Fruit fly (Drosophila melanogaster) whole organism, prepupa: Measurements from ENCODE around the gene spen.

ENCODE experiments used
- Blimp-1 ChIP-seq: fragments of 200-800 bp; sonication (Bioruptor generic); optimal IDR thresholded peaks from 3 replicates; lab custom pipeline; 2017; ENCODE audit warnings: missing biosample characterization, missing genetic modification characterization, mild to moderate bottlenecking, moderate library complexity, missing genetic modification reagents
- CG10631 ChIP-seq: fragments of 200-800 bp; sonication (Bioruptor generic); optimal IDR thresholded peaks from 2 replicates; lab custom pipeline; 2016; ENCODE audit warnings: missing biosample characterization, missing genetic modification characterization
- CG10669 ChIP-seq: fragments of 200-800 bp; sonication (Bioruptor generic); optimal IDR thresholded peaks from 3 replicates; lab custom pipeline; 2018; ENCODE audit warnings: missing biosample characterization, mild to moderate bottlenecking, missing genetic modification characterization, moderate library complexity
- CG11294 ChIP-seq: fragments of 200-800 bp; sonication (Bioruptor generic); IDR thresholded peaks from 2 replicates; pipeline ENCODE4 v1.3.6; 2022; ENCODE audit warnings: missing biosample characterization, missing genetic modification characterization
- CG11902 ChIP-seq: fragments of 200-800 bp; sonication (Bioruptor generic); optimal IDR thresholded peaks from 3 replicates; lab custom pipeline; 2016; ENCODE audit warnings: missing biosample characterization, missing genetic modification characterization
- CG15336 ChIP-seq: fragments of 200-800 bp; sonication (Bioruptor generic); IDR thresholded peaks from 2 replicates; pipeline ENCODE4 v1.3.6; 2022; ENCODE audit warnings: missing biosample characterization, missing genetic modification characterization
- CG1621 ChIP-seq: fragments of 200-800 bp; sonication (Bioruptor generic); optimal IDR thresholded peaks from 3 replicates; lab custom pipeline; 2018; ENCODE audit warnings: missing biosample characterization, mild to moderate bottlenecking, missing genetic modification characterization
- CG16779 ChIP-seq: fragments of 200-800 bp; sonication (Bioruptor generic); optimal IDR thresholded peaks from 3 replicates; lab custom pipeline; 2017; ENCODE audit warnings: missing biosample characterization, mild to moderate bottlenecking, missing genetic modification characterization
- CG3032 ChIP-seq: fragments of 200-800 bp; optimal IDR thresholded peaks from 2 replicates; lab custom pipeline; 2019; ENCODE audit warnings: missing biosample characterization, mild to moderate bottlenecking, missing genetic modification characterization, moderate library complexity
- CG31627 ChIP-seq: fragments of 200-800 bp; sonication (Bioruptor generic); optimal IDR thresholded peaks from 3 replicates; lab custom pipeline; 2016; ENCODE audit warnings: missing biosample characterization, missing genetic modification characterization
- CG34406 ChIP-seq: fragments of 200-800 bp; sonication (Bioruptor generic); optimal IDR thresholded peaks from 3 replicates; lab custom pipeline; 2016; ENCODE audit warnings: missing biosample characterization, missing genetic modification characterization
- CG3919 ChIP-seq: fragments of 200-800 bp; sonication (Bioruptor generic); optimal IDR thresholded peaks from 3 replicates; lab custom pipeline; 2016; ENCODE audit warnings: missing biosample characterization, missing genetic modification characterization
- CG6163 ChIP-seq: fragments of 200-800 bp; sonication (Bioruptor generic); IDR thresholded peaks from 3 replicates; pipeline ENCODE4 v1.3.6; 2022; ENCODE audit warnings: missing biosample characterization, missing genetic modification characterization
- CG6276 ChIP-seq: fragments of 200-800 bp; sonication (Bioruptor generic); optimal IDR thresholded peaks from 2 replicates; lab custom pipeline; 2017; ENCODE audit warnings: missing biosample characterization, mild to moderate bottlenecking, missing genetic modification characterization
- CG6808 ChIP-seq: fragments of 200-800 bp; sonication (Bioruptor generic); optimal IDR thresholded peaks from 3 replicates; lab custom pipeline; 2017; ENCODE audit warnings: missing biosample characterization, missing genetic modification characterization, mild to moderate bottlenecking, moderate library complexity, missing genetic modification reagents
- CG6854 ChIP-seq: fragments of 200-800 bp; sonication (Bioruptor generic); optimal IDR thresholded peaks from 2 replicates; lab custom pipeline; 2017; ENCODE audit warnings: missing biosample characterization, mild to moderate bottlenecking, missing genetic modification characterization
- CG7368 ChIP-seq: fragments of 200-800 bp; sonication (Bioruptor generic); optimal IDR thresholded peaks from 3 replicates; lab custom pipeline; 2016; ENCODE audit warnings: missing biosample characterization, missing genetic modification characterization
- CG8119 ChIP-seq: fragments of 200-800 bp; sonication (Bioruptor generic); IDR thresholded peaks from 3 replicates; pipeline ENCODE4 v1.3.6; 2022; ENCODE audit warnings: missing biosample characterization, missing genetic modification characterization
- CG8632 ChIP-seq: fragments of 200-800 bp; sonication (Bioruptor generic); optimal IDR thresholded peaks from 3 replicates; lab custom pipeline; 2016; ENCODE audit warnings: missing biosample characterization, missing genetic modification characterization
- CG9139 ChIP-seq: fragments of 200-800 bp; sonication (Bioruptor generic); optimal IDR thresholded peaks from 3 replicates; lab custom pipeline; 2017; ENCODE audit warnings: missing biosample characterization, mild to moderate bottlenecking, missing genetic modification characterization
- Eip75B ChIP-seq: fragments of 200-800 bp; sonication (Bioruptor generic); optimal IDR thresholded peaks from 3 replicates; lab custom pipeline; 2016; ENCODE audit warnings: missing biosample characterization, missing genetic modification characterization
- Eip78C ChIP-seq: fragments of 200-800 bp; sonication (Bioruptor generic); peaks from one replicate; lab custom pipeline; 2016; ENCODE audit warnings: missing biosample characterization, missing genetic modification characterization
- Eip93F ChIP-seq: fragments of 200-800 bp; sonication (Bioruptor generic); optimal IDR thresholded peaks from 2 replicates; lab custom pipeline; 2016; ENCODE audit warnings: missing biosample characterization, mild to moderate bottlenecking, missing genetic modification characterization
- Ets21C ChIP-seq: fragments of 200-800 bp; sonication (Bioruptor generic); optimal IDR thresholded peaks from 3 replicates; lab custom pipeline; 2016; ENCODE audit warnings: missing biosample characterization, missing genetic modification characterization
- Ets96B ChIP-seq: fragments of 200-800 bp; optimal IDR thresholded peaks from 2 replicates; lab custom pipeline; 2019; ENCODE audit warnings: missing biosample characterization, mild to moderate bottlenecking, missing genetic modification characterization, moderate library complexity
- Gug ChIP-seq: fragments of 200-800 bp; sonication (Bioruptor generic); IDR thresholded peaks from 2 replicates; pipeline ENCODE4 v1.3.6; 2022; ENCODE audit warnings: missing biosample characterization, missing genetic modification characterization
- Hr38 ChIP-seq: sonication (Bioruptor generic); optimal IDR thresholded peaks from 2 replicates; lab custom pipeline; 2016; ENCODE audit warnings: missing biosample characterization, missing genetic modification characterization
- Hr39 ChIP-seq: fragments of 200-800 bp; sonication (Bioruptor generic); optimal IDR thresholded peaks from 2 replicates; lab custom pipeline; 2016; ENCODE audit warnings: missing biosample characterization, missing genetic modification characterization
- Hr4 ChIP-seq: fragments of 200-800 bp; sonication (Bioruptor generic); optimal IDR thresholded peaks from 3 replicates; lab custom pipeline; 2016; ENCODE audit warnings: missing biosample characterization, missing genetic modification characterization
- Lpt ChIP-seq: fragments of 200-800 bp; sonication (Bioruptor generic); optimal IDR thresholded peaks from 3 replicates; lab custom pipeline; 2016; ENCODE audit warnings: missing biosample characterization, missing genetic modification characterization
- Met ChIP-seq: fragments of 200-800 bp; sonication (Bioruptor generic); optimal IDR thresholded peaks from 3 replicates; lab custom pipeline; 2016; ENCODE audit warnings: missing biosample characterization, missing genetic modification characterization
- OdsH ChIP-seq: fragments of 200-800 bp; sonication (Bioruptor generic); optimal IDR thresholded peaks from 3 replicates; lab custom pipeline; 2016; ENCODE audit warnings: missing biosample characterization, missing genetic modification characterization
- Smox ChIP-seq: fragments of 200-800 bp; sonication (Bioruptor generic); optimal IDR thresholded peaks from 3 replicates; lab custom pipeline; 2016; ENCODE audit warnings: missing biosample characterization, missing genetic modification characterization
- Sox102F ChIP-seq: fragments of 200-800 bp; sonication (Bioruptor generic); optimal IDR thresholded peaks from 2 replicates; lab custom pipeline; 2016; ENCODE audit warnings: missing biosample characterization, mild to moderate bottlenecking, missing genetic modification characterization
- Sox14 ChIP-seq: fragments of 200-800 bp; sonication (Bioruptor generic); optimal IDR thresholded peaks from 3 replicates; lab custom pipeline; 2016; ENCODE audit warnings: missing biosample characterization, missing genetic modification characterization
- Sox15 ChIP-seq: fragments of 200-800 bp; sonication (Bioruptor generic); optimal IDR thresholded peaks from 3 replicates; lab custom pipeline; 2016; ENCODE audit warnings: missing biosample characterization, missing genetic modification characterization
- cyc ChIP-seq: fragments of 200-800 bp; sonication (Bioruptor generic); optimal IDR thresholded peaks from 3 replicates; lab custom pipeline; 2016; ENCODE audit warnings: missing biosample characterization, missing genetic modification characterization
- dac ChIP-seq: fragments of 200-800 bp; sonication (Bioruptor generic); optimal IDR thresholded peaks from 2 replicates; lab custom pipeline; 2017; ENCODE audit warnings: missing biosample characterization, mild to moderate bottlenecking, missing genetic modification characterization
- dsx ChIP-seq: fragments of 200-800 bp; optimal IDR thresholded peaks from 3 replicates; lab custom pipeline; 2019; ENCODE audit warnings: missing biosample characterization, mild to moderate bottlenecking, missing genetic modification characterization, moderate library complexity; ENCODE audit not compliant: poor library complexity, severe bottlenecking
- eg ChIP-seq: fragments of 200-800 bp; sonication (Bioruptor generic); IDR thresholded peaks from 3 replicates; pipeline ENCODE4 v1.3.6; 2022; ENCODE audit warnings: missing biosample characterization, missing genetic modification characterization
- esn ChIP-seq: fragments of 200-800 bp; sonication (Bioruptor generic); optimal IDR thresholded peaks from 2 replicates; lab custom pipeline; 2016; ENCODE audit warnings: missing biosample characterization, mild to moderate bottlenecking, missing genetic modification characterization, moderate library complexity
- fd59A ChIP-seq: fragments of 200-800 bp; sonication (Bioruptor generic); optimal IDR thresholded peaks from 2 replicates; lab custom pipeline; 2017; ENCODE audit warnings: missing biosample characterization, mild to moderate bottlenecking, missing genetic modification characterization, missing genetic modification reagents
- fd85E ChIP-seq: fragments of 200-800 bp; sonication (Bioruptor generic); optimal IDR thresholded peaks from 3 replicates; lab custom pipeline; 2016; ENCODE audit warnings: missing biosample characterization, missing genetic modification characterization
- fkh ChIP-seq: fragments of 200-800 bp; sonication (Bioruptor generic); optimal IDR thresholded peaks from 3 replicates; lab custom pipeline; 2017; ENCODE audit warnings: missing biosample characterization, mild to moderate bottlenecking, missing genetic modification characterization, moderate library complexity
- lz ChIP-seq: fragments of 200-800 bp; sonication (Bioruptor generic); optimal IDR thresholded peaks from 3 replicates; lab custom pipeline; 2016; ENCODE audit warnings: missing biosample characterization, missing genetic modification characterization
- pdm3 ChIP-seq: fragments of 200-800 bp; sonication (Bioruptor generic); optimal IDR thresholded peaks from 3 replicates; lab custom pipeline; 2016; ENCODE audit warnings: missing biosample characterization, missing genetic modification characterization
- ss ChIP-seq, 2 experiments: fragments of 200-800 bp; sonication (Bioruptor generic); optimal IDR thresholded peaks; 2 replicates in 1 of 2; 3 replicates in 1 of 2; lab custom pipeline; 2017 to 2018; ENCODE audit warnings: mild to moderate bottlenecking in 2 of 2, missing biosample characterization in 2 of 2, missing genetic modification characterization in 2 of 2, moderate library complexity in 1 of 2
- svp ChIP-seq: fragments of 200-800 bp; sonication (Bioruptor generic); peaks from one replicate; lab custom pipeline; 2016; ENCODE audit warnings: missing biosample characterization, missing genetic modification characterization
- topi ChIP-seq: fragments of 200-800 bp; sonication (Bioruptor generic); optimal IDR thresholded peaks from 3 replicates; lab custom pipeline; 2016; ENCODE audit warnings: missing biosample characterization, missing genetic modification characterization
- vri ChIP-seq: fragments of 200-800 bp; sonication (Bioruptor generic); optimal IDR thresholded peaks from 3 replicates; lab custom pipeline; 2016; ENCODE audit warnings: missing biosample characterization, mild to moderate bottlenecking, missing genetic modification characterization

Gene spen

DNA sequence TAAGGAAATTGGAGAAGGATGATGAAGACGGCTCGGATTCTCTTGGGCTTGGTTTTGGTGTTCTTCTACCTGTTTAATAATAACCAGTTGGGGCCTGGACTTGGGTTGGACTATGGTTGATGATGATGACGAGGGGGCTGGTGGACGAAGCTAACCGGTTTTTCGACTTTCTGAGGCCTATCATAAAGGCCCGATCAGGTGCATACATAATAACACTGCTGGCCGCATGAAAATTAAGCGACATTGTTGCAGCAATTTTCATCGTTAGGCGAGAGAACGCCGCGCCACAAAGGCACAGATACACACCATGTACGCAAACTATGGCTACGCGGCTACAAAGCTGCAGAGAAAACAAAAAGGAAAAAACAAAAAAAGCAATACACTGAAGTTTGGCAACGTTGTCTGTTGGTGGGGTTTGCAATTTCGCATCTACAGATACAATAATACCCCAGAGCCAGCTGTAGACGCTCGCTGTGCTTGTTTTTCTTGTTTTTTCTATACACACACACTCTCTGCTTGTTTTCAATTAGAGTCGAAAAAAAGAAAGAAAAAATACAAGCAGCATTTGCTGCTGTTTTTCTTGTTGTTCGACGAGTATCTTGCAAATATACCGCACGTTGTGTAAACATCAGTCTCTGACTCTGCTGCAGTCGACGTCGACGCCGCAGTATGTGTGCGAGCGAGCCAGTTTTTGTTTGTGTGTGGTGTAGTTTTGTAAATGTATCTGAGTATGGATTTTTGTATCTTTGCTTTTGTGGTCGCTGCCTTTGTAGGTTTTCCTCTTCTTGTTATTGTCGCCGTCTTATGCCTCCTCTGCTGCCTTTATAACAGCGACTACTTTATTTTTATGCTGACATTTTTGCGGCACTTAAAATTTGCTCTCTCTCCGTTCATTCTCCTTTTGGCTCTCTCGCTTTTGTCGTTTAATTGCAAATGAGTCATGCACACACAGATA lies 7.6 kb downstream of the spen start:
- TF ChIP-seq Eip93F (GFP tag; lab: Kevin White, UChicago) (peak; percentile 82), CG3919 (GFP tag; lab: Kevin White, UChicago) (peak; percentile 85), Lpt (GFP tag; lab: Kevin White, UChicago) (peak; percentile 99), CG6276 (GFP tag; lab: Kevin White, UChicago) (peak; percentile 99), Met (GFP tag; lab: Kevin White, UChicago) (peak; percentile 69), CG6854 (GFP tag; lab: Kevin White, UChicago) (peak; percentile 92), CG34406 (GFP tag; lab: Kevin White, UChicago) (peak; percentile 85), esn (GFP tag; lab: Kevin White, UChicago) (peak; percentile 69), ss (GFP tag; optimal IDR thresholded peaks at IDR 0.05; lab: Kevin White, UChicago) (peak; percentile 98 to 99), CG8632 (GFP tag; lab: Kevin White, UChicago) (peak; percentile 80), cyc (GFP tag; lab: Kevin White, UChicago) (no peak), Sox15 (GFP tag; lab: Kevin White, UChicago) (no peak), Smox (GFP tag; lab: Kevin White, UChicago) (peak; percentile 69), Sox102F (GFP tag; lab: Kevin White, UChicago) (peak; percentile 88), CG6163 (GFP tag; lab: Robert Waterston, UW) (no peak), CG10669 (peak; percentile 90), CG8119 (GFP tag; lab: Robert Waterston, UW) (no peak), Ets21C (GFP tag; lab: Kevin White, UChicago) (peak; percentile 43), Gug (GFP tag; lab: Robert Waterston, UW) (no peak), Eip75B (GFP tag; lab: Kevin White, UChicago) (peak; percentile 90), Ets96B (peak; percentile 94), eg (GFP tag; lab: Robert Waterston, UW) (no peak), lz (GFP tag; lab: Kevin White, UChicago) (peak; percentile 52), fd59A (GFP tag; lab: Kevin White, UChicago) (peak; percentile 81), OdsH (GFP tag; lab: Kevin White, UChicago) (peak; percentile 85), Hr39 (GFP tag; lab: Kevin White, UChicago) (peak; percentile 3), CG11294 (no peak), CG3032 (tag; lab: Kevin White, UChicago) (peak; percentile 88), CG9139 (peak; percentile 98), Eip78C (GFP tag; lab: Kevin White, UChicago) (peak; percentile 95), CG1621 (tag; lab: Kevin White, UChicago) (peak; percentile 94), CG10631 (GFP tag; lab: Kevin White, UChicago) (peak; percentile 75), vri (GFP tag; lab: Kevin White, UChicago) (peak; percentile 97), Hr38 (GFP tag; lab: Kevin White, UChicago) (peak; percentile 88), CG7368 (GFP tag; lab: Kevin White, UChicago) (peak; percentile 89), topi (GFP tag; lab: Kevin White, UChicago) (peak; percentile 62), svp (GFP tag; lab: Kevin White, UChicago) (peak; percentile 80), fd85E (GFP tag; lab: Kevin White, UChicago) (peak; percentile 88), CG6808 (GFP tag; lab: Kevin White, UChicago) (peak; percentile 98), dsx (GFP tag; lab: Kevin White, UChicago) (peak; percentile 100), CG31627 (no peak), Sox14 (GFP tag; lab: Kevin White, UChicago) (peak; percentile 84), dac (GFP tag; lab: Kevin White, UChicago) (peak; percentile 94), CG11902 (no peak), Hr4 (GFP tag; lab: Kevin White, UChicago) (peak; percentile 80), Blimp-1 (GFP tag; lab: Kevin White, UChicago) (peak; percentile 66), fkh (peak; percentile 100), CG16779 (peak; percentile 99), pdm3 (GFP tag; lab: Kevin White, UChicago) (peak; percentile 81), CG15336 (no peak)
